Worm (Caenorhabditis elegans) whole organism, mixed stage, embryonic: ENCODE data around the gene crn-4.

ENCODE experiments used
- bed-3 ChIP-seq: fragments of 200-800 bp; sonication (Bioruptor generic); optimal IDR thresholded peaks from 3 replicates; lab custom pipeline; 2018; ENCODE audit warnings: mild to moderate bottlenecking, missing genetic modification characterization, moderate library complexity, missing compliant biosample characterization
- ceh-39 ChIP-seq: fragments of 150-350 bp; optimal IDR thresholded peaks from 2 replicates; lab custom pipeline; 2014; ENCODE audit warnings: missing biosample characterization, missing genetic modification characterization
- ceh-43 ChIP-seq: fragments of 200-800 bp; sonication (Bioruptor generic); optimal IDR thresholded peaks from 2 replicates; lab custom pipeline; 2018; ENCODE audit warnings: mild to moderate bottlenecking, missing genetic modification characterization, moderate library complexity, missing compliant biosample characterization
- ceh-83 ChIP-seq: fragments of 200-800 bp; sonication (Bioruptor generic); optimal IDR thresholded peaks from 2 replicates; lab custom pipeline; 2018; ENCODE audit warnings: mild to moderate bottlenecking, missing genetic modification characterization, missing compliant biosample characterization
- ces-1 ChIP-seq: fragments of 150-350 bp; optimal IDR thresholded peaks from 2 replicates; lab custom pipeline; 2014; ENCODE audit warnings: missing biosample characterization, missing genetic modification reagents, missing genetic modification characterization
- cnd-1 ChIP-seq: fragments of 200-800 bp; sonication (Bioruptor generic); optimal IDR thresholded peaks from 2 replicates; lab custom pipeline; 2018; ENCODE audit warnings: mild to moderate bottlenecking, missing genetic modification characterization, missing compliant biosample characterization
- drap-1 ChIP-seq: fragments of 200-800 bp; sonication (Bioruptor generic); optimal IDR thresholded peaks from 3 replicates; lab custom pipeline; 2018; ENCODE audit warnings: mild to moderate bottlenecking, missing genetic modification characterization, missing compliant biosample characterization
- elt-1 ChIP-seq: sonication (generic microtip); optimal IDR thresholded peaks from 2 replicates; lab custom pipeline; 2017; ENCODE audit warnings: missing genetic modification characterization, mild to moderate bottlenecking, missing compliant biosample characterization, antibody characterized with exemption, moderate library complexity, borderline replicate concordance; ENCODE audit not compliant: insufficient read depth
- elt-3 ChIP-seq: fragments of 150-350 bp; optimal IDR thresholded peaks from 2 replicates; lab custom pipeline; 2014; ENCODE audit warnings: missing biosample characterization, missing genetic modification characterization
- flh-1 ChIP-seq: fragments of 200-800 bp; sonication (Bioruptor generic); optimal IDR thresholded peaks from 2 replicates; lab custom pipeline; 2018; ENCODE audit warnings: mild to moderate bottlenecking, missing genetic modification characterization, moderate library complexity, missing compliant biosample characterization
- ham-2 ChIP-seq: fragments of 200-800 bp; sonication (Bioruptor generic); optimal IDR thresholded peaks from 2 replicates; lab custom pipeline; 2018; ENCODE audit warnings: mild to moderate bottlenecking, missing genetic modification characterization, missing compliant biosample characterization
- hlh-1 ChIP-seq: fragments of 150-350 bp; optimal IDR thresholded peaks from 2 replicates; lab custom pipeline; 2014; ENCODE audit warnings: missing biosample characterization, missing genetic modification reagents, missing genetic modification characterization
- lin-13 ChIP-seq: fragments of 150-350 bp; optimal IDR thresholded peaks from 2 replicates; lab custom pipeline; 2014; ENCODE audit warnings: missing biosample characterization, missing genetic modification characterization
- lin-32 ChIP-seq: fragments of 200-800 bp; sonication (Bioruptor generic); optimal IDR thresholded peaks from 2 replicates; lab custom pipeline; 2018; ENCODE audit warnings: mild to moderate bottlenecking, missing genetic modification characterization, missing compliant biosample characterization
- lsy-2 ChIP-seq: fragments of 150-350 bp; optimal IDR thresholded peaks from 2 replicates; lab custom pipeline; 2014; ENCODE audit warnings: missing biosample characterization, missing genetic modification characterization
- mab-5 ChIP-seq: fragments of 150-350 bp; optimal IDR thresholded peaks from 2 replicates; lab custom pipeline; 2014; ENCODE audit warnings: missing biosample characterization, missing genetic modification characterization
- mep-1 ChIP-seq: fragments of 150-350 bp; optimal IDR thresholded peaks from 2 replicates; lab custom pipeline; 2017; ENCODE audit warnings: missing biosample characterization, missing genetic modification reagents, missing genetic modification characterization, inconsistent platforms
- mls-2 ChIP-seq: sonication (generic microtip); optimal IDR thresholded peaks from 2 replicates; lab custom pipeline; 2016; ENCODE audit warnings: mild to moderate bottlenecking, missing genetic modification characterization, moderate library complexity, missing compliant biosample characterization
- nhr-28 ChIP-seq: fragments of 150-350 bp; optimal IDR thresholded peaks from 2 replicates; lab custom pipeline; 2014; ENCODE audit warnings: missing biosample characterization, missing genetic modification characterization
- pha-4 ChIP-seq: fragments of 150-350 bp; optimal IDR thresholded peaks from 2 replicates; lab custom pipeline; 2018; ENCODE audit warnings: missing biosample characterization, missing genetic modification reagents, missing genetic modification characterization
- sem-2 ChIP-seq: fragments of 200-800 bp; sonication (Bioruptor generic); optimal IDR thresholded peaks from 2 replicates; lab custom pipeline; 2018; ENCODE audit warnings: mild to moderate bottlenecking, missing genetic modification characterization, missing compliant biosample characterization
- snpc-4 ChIP-seq: fragments of 150-350 bp; optimal IDR thresholded peaks from 2 replicates; lab custom pipeline; 2014; ENCODE audit warnings: missing biosample characterization, missing genetic modification characterization
- sptf-1 ChIP-seq: sonication (generic microtip); optimal IDR thresholded peaks from 2 replicates; lab custom pipeline; 2017; ENCODE audit warnings: mild to moderate bottlenecking, missing genetic modification characterization, moderate library complexity, missing compliant biosample characterization
- unc-120 ChIP-seq: sonication (generic microtip); optimal IDR thresholded peaks from 2 replicates; lab custom pipeline; 2017; ENCODE audit warnings: missing genetic modification characterization, missing compliant biosample characterization; ENCODE audit not compliant: poor library complexity, severe bottlenecking

Gene crn-4

DNA sequence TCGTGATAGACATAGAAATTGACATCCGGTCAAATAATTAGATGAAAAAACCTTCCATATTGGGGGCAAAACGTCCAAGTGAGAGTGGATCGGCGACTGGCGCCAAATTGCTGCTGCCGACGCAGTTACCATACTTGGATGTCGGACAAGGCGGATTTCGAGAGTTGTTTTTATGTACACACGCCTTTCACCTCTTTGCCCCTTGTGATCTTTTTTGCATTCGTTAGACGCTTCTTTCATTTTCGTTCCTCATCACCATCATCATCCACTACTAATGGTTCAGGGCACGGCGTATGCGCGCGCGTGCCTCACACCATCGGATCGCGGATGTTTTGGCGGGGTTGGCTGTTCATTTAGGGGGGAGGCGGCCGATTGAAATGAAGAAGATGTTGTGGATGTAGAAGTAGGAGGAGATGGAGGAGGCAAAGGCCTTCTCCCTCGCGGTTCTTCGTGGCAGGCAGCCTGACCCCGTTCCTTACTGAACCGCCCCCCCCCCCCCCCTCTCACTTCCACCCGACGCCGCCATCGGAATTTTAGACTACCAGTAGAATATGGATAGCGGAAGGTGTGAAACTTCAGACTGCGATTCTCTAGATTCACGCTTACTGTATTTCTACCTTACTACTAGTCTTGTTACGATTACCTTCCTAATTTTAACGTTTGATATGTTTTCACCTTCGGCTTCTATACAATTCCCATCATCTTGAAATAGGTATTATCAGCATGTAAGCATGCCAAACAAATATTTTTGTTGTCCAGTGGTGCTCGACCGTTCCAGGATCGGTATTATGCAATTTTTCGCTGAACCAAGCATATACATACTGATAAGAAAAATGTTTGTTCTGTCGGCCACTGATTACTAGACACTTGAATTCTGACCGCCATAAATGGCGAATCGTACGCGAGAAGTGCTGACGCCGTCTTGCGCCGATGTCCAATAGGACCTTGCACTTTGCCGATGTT is 44.2 kb downstream of the crn-4 start:
- TF ChIP-seq ceh-43 (GFP tag; lab: Kevin White, UChicago) (no peak), sptf-1 (tag; lab: Kevin White, UChicago) (peak; percentile 36)

DNA sequence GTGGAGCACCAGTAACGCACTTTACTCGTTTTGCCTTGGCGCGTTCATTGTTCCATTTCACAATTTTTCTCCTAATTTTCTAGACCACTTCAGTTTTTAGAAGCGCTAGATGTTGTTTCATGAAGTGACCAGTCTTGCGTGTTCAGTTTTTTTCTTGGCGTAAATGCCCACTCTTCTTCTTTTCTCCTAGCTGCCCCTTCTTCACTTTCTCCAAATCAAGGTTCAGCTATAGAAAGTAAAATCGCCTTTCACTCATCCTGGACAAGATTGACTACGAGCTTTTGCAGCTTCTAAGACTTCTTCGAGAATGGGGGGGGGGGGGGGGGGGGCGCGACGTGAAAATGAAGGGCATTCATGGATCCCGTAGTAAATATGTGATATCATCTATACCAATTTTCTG is 45.2 kb downstream of the crn-4 start:
- TF ChIP-seq nhr-28 (tag; lab: Kevin White, UChicago) (no peak), hlh-1 (tag; lab: Kevin White, UChicago) (no peak), ces-1 (GFP tag; lab: Kevin White, UChicago) (no peak)

DNA sequence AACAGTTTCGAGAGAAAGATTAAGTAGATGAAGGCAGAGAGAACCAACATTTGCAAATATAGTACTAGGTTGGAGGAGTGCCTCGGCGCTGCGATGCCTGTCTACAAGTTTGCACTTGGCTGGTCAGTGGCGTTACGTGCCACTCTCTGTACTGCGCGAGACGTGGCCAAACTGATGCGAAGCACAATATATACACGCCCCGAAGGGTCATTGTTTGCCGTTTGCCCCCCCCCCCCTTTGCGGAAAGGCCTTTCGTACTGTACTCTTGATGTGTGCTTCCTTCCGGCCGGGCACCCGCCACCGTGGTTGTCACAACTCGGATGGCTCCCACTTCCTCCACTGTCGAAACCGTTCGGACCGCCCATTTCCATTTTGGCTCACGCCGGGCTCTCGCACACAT is 45.8 kb downstream of the crn-4 start:
- TF ChIP-seq pha-4 (tag; lab: Kevin White, UChicago) (peak; percentile 19), cnd-1 (tag; lab: Kevin White, UChicago) (no peak)

DNA sequence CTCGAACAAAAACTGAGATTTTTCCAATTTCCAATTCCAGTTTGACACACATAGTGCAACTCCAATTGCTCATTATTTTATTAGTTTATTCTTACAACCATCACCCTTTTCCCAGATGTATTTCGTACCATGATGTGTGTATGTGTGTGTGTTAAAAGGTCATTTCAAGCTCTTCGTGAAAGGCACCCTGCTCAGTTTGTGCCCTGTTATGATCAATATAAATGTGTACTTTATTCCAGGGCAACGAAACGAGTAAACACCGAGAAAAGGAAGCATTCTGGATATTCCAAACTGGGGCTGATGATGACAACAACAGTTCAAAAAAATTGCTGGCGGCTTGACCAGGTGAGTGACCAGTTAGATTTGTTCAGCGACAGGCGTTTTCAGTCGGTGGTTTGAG is 47.1 kb downstream of the crn-4 start, which contains the start of gene peb-1:
TSS of gene peb-1 (plus strand) at position 301 of the 400 bp plus-strand sequence.
- no peak for TF ChIP-seq mls-2 (tag; lab: Kevin White, UChicago)
- TF ChIP-seq elt-1: no peak
- TF ChIP-seq pha-4 (tag; lab: Kevin White, UChicago): no peak
- TF ChIP-seq elt-3 (tag; lab: Kevin White, UChicago): no peak
- TF ChIP-seq lsy-2: no peak
- no peak for TF ChIP-seq ceh-39 (tag; lab: Kevin White, UChicago)
- no peak for TF ChIP-seq hlh-1 (tag; lab: Kevin White, UChicago)
- TF ChIP-seq lin-13 (tag; lab: Kevin White, UChicago): no peak

DNA sequence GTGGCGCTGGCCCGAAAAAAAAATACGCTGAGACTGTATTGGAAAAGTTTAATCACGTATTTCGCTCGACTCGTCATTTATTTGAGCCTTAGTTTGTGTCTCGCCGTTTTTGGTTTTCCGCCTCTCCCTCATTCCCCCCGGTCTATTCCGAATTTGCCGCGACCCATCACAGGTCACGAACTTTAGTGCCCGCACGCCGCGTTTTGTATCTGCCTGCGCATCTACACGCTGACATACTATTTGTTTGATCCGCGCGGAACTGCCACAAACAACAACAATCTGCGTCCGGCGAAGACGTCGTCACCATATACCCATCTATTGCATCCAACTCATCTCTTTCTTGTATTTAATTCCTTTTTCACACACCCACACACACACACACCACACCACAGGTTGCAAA is 47.7 kb downstream of the crn-4 start:
- no peak for TF ChIP-seq ham-2 (GFP tag; lab: Kevin White, UChicago)
- no peak for TF ChIP-seq drap-1
- TF ChIP-seq mab-5: no peak
- TF ChIP-seq lin-32 (GFP tag; lab: Kevin White, UChicago): no peak
- TF ChIP-seq mls-2 (tag; lab: Kevin White, UChicago): no peak
- no peak for TF ChIP-seq ceh-39 (tag; lab: Kevin White, UChicago)
- TF ChIP-seq snpc-4: no peak
- no peak for TF ChIP-seq elt-1
- no peak for TF ChIP-seq pha-4 (tag; lab: Kevin White, UChicago)
- TF ChIP-seq sptf-1 (tag; lab: Kevin White, UChicago): no peak
- no peak for TF ChIP-seq ceh-83
- no peak for TF ChIP-seq flh-1 (GFP tag; lab: Kevin White, UChicago)
- TF ChIP-seq sem-2 (GFP tag; lab: Kevin White, UChicago): no peak
- TF ChIP-seq mep-1 (tag; lab: Kevin White, UChicago): no peak

DNA sequence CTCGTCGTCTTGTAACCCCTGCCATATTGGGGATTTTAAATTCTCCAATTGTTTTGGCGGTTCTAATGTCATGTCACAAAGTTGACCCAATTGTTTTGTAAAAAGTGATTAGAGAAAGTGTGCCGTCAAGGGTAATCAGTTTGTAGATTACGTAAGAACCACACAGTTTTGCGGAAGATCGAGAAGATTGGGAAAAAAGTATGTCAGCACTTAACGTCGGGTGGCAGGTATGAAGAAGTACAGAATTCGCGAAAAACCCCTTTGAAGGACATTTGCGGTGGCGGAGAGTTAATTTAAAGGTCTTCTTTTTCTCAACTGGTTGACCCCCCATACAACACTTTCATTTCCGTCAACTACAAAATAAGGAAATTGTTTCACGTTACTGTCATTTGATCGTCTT is 49.5 kb downstream of the crn-4 start:
- TF ChIP-seq mep-1 (tag; lab: Kevin White, UChicago) (no peak), bed-3 (GFP tag; lab: Kevin White, UChicago) (no peak), unc-120 (tag; lab: Kevin White, UChicago) (no peak)
